Fruit fly (Drosophila melanogaster): Measurements from ENCODE around the gene CG6836.

CG6836 gene

dm6 chr3L:18988055-18988819 lies 37.8 kb downstream of the CG6836 start, which contains the start of gene CG11619:
Gene CG11619 (minus strand): TSS chr3L:18988323.
- no peak for TF ChIP-seq knrl (GFP tag; IDR thresholded peaks at IDR 0.05; ENCODE audit: partially characterized antibody)
- no peak for TF ChIP-seq ems (GFP tag; optimal IDR thresholded peaks at IDR 0.05)
- peak in 1 of 2 experiments; percentile 44 for TF ChIP-seq Hr78 (GFP tag; optimal IDR thresholded peaks at IDR 0.05)
- TF ChIP-seq CG3838 (GFP tag; optimal IDR thresholded peaks at IDR 0.05) = no peak
- TF ChIP-seq ab (GFP tag; optimal IDR thresholded peaks at IDR 0.05) = no peak
- TF ChIP-seq CG4617 (GFP tag; optimal IDR thresholded peaks at IDR 0.05; ENCODE audit: borderline replicate concordance) = no peak
- TF ChIP-seq Ets65A (GFP tag) = no peak
- no peak for TF ChIP-seq HmgZ (tag; optimal IDR thresholded peaks at IDR 0.05)
- no peak for TF ChIP-seq zfh2 (GFP tag; optimal IDR thresholded peaks at IDR 0.05)
- TF ChIP-seq Asciz (GFP tag; optimal IDR thresholded peaks at IDR 0.05) = no peak
- TF ChIP-seq CG8089 (GFP tag; optimal IDR thresholded peaks at IDR 0.05) = no peak
- TF ChIP-seq Drgx (GFP tag; IDR thresholded peaks at IDR 0.05) = no peak
- no peak for TF ChIP-seq PHDP (tag; optimal IDR thresholded peaks at IDR 0.05)
- TF ChIP-seq CG10366 (GFP tag; IDR thresholded peaks at IDR 0.05) = no peak
- TF ChIP-seq sqz (GFP tag; optimal IDR thresholded peaks at IDR 0.05) = no peak
- no peak for TF ChIP-seq CG1832 (GFP tag; optimal IDR thresholded peaks at IDR 0.05)
- TF ChIP-seq BEAF-32 (GFP tag; optimal IDR thresholded peaks at IDR 0.05) = peak; percentile 17
- TF ChIP-seq vvl (GFP tag; IDR thresholded peaks at IDR 0.05) = 0 out of 2 replicates have a peak, but pooled peaks have one; percentile 37
- no peak for TF ChIP-seq CG12299 (tag; optimal IDR thresholded peaks at IDR 0.05)
- no peak for TF ChIP-seq CG8359 (GFP tag; optimal IDR thresholded peaks at IDR 0.05; ENCODE audit: borderline replicate concordance)
- TF ChIP-seq az2 (GFP tag; optimal IDR thresholded peaks at IDR 0.05) = no peak
- TF ChIP-seq en (GFP tag; optimal IDR thresholded peaks at IDR 0.05) = no peak
- TF ChIP-seq CG31441 (GFP tag; IDR thresholded peaks at IDR 0.05) = no peak
- no peak for TF ChIP-seq CG4404 (GFP tag; IDR thresholded peaks at IDR 0.05)
- no peak for TF ChIP-seq CG12071 (GFP tag; optimal IDR thresholded peaks at IDR 0.05)
- no peak for TF ChIP-seq CG3726 (GFP tag; IDR thresholded peaks at IDR 0.05)
- TF ChIP-seq Hsf (GFP tag; optimal IDR thresholded peaks at IDR 0.05) = no peak
- TF ChIP-seq HLH54F (GFP tag; optimal IDR thresholded peaks at IDR 0.05) = no peak
- no peak for TF ChIP-seq Sox100B (GFP tag; optimal IDR thresholded peaks at IDR 0.05)
- TF ChIP-seq gsb-n (tag; optimal IDR thresholded peaks at IDR 0.05) = no peak
- no peak for TF ChIP-seq CG9797 (GFP tag; optimal IDR thresholded peaks at IDR 0.05)
- no peak for TF ChIP-seq Myb (GFP tag; optimal IDR thresholded peaks at IDR 0.05)
- no peak for TF ChIP-seq klu (GFP tag; IDR thresholded peaks at IDR 0.05)
- no peak for TF ChIP-seq CG13296 (GFP tag; optimal IDR thresholded peaks at IDR 0.05)
- no peak for TF ChIP-seq CG1233 (GFP tag; optimal IDR thresholded peaks at IDR 0.05)
- no peak for TF ChIP-seq CG5245 (GFP tag; optimal IDR thresholded peaks at IDR 0.05)
- TF ChIP-seq shn (GFP tag; optimal IDR thresholded peaks at IDR 0.05) = no peak
- no peak for TF ChIP-seq Neu2 (GFP tag; optimal IDR thresholded peaks at IDR 0.05; ENCODE audit: borderline replicate concordance)
- no peak for TF ChIP-seq CG2875 (GFP tag; optimal IDR thresholded peaks at IDR 0.05)
- no peak for TF ChIP-seq dmrt99B (tag; optimal IDR thresholded peaks at IDR 0.05)
- no peak for TF ChIP-seq ash1 (GFP tag; optimal IDR thresholded peaks at IDR 0.05)
- no peak for TF ChIP-seq usp (GFP tag; optimal IDR thresholded peaks at IDR 0.05)
- no peak for TF ChIP-seq CG11723 (GFP tag; optimal IDR thresholded peaks at IDR 0.05)
- no peak for TF ChIP-seq hkb (optimal IDR thresholded peaks at IDR 0.05)
- no peak for TF ChIP-seq hkb (GFP tag; IDR thresholded peaks at IDR 0.05)
- TF ChIP-seq wdn (GFP tag; IDR thresholded peaks at IDR 0.05) = no peak
- no peak for TF ChIP-seq ken (GFP tag; IDR thresholded peaks at IDR 0.05)
- TF ChIP-seq CG30431 (GFP tag; optimal IDR thresholded peaks at IDR 0.05) = no peak
- peak; percentile 10 for TF ChIP-seq gem (tag; optimal IDR thresholded peaks at IDR 0.05)
- no peak for TF ChIP-seq abd-A (tag; optimal IDR thresholded peaks at IDR 0.05)
